Worm (Caenorhabditis elegans) whole organism, young adult: Measurements from ENCODE around the gene nhr-270.

Experiments
- B0035.1 ChIP-seq: sonication (generic microtip); optimal IDR thresholded peaks from 2 replicates; lab custom pipeline; 2016; ENCODE audit warnings: missing genetic modification characterization, mild to moderate bottlenecking, missing compliant biosample characterization, missing genotype, missing genetic modification reagents
- Y95B8A.8 ChIP-seq: fragments of 200-800 bp; sonication (Bioruptor generic); IDR thresholded peaks from 2 replicates; pipeline ENCODE4 v1.3.6; 2022; ENCODE audit warnings: missing genetic modification reagents, missing genetic modification characterization, missing compliant biosample characterization
- aptf-2 ChIP-seq: fragments of 200-800 bp; sonication (Bioruptor generic); conservative IDR thresholded peaks from 2 replicates; pipeline ENCODE4 v1.3.6; 2022; ENCODE audit warnings: missing genetic modification reagents, missing genetic modification characterization, missing compliant biosample characterization
- efl-1 ChIP-seq: fragments of 150-350 bp; optimal IDR thresholded peaks from 2 replicates; lab custom pipeline; 2014; ENCODE audit warnings: missing biosample characterization, missing genetic modification reagents, missing genetic modification characterization
- hlh-26 ChIP-seq: fragments of 200-800 bp; sonication (Bioruptor generic); conservative IDR thresholded peaks from 2 replicates; pipeline ENCODE4 v1.3.6; 2022; ENCODE audit warnings: missing genetic modification reagents, missing genetic modification characterization, missing compliant biosample characterization
- hmg-1.2 ChIP-seq: fragments of 200-800 bp; sonication (Bioruptor generic); IDR thresholded peaks from 2 replicates; pipeline ENCODE4 v1.3.6; 2022; ENCODE audit warnings: missing genetic modification reagents, missing genetic modification characterization, missing compliant biosample characterization
- nfyb-1 ChIP-seq: fragments of 200-800 bp; sonication (Bioruptor generic); IDR thresholded peaks from 2 replicates; pipeline ENCODE4 v1.3.6; 2022; ENCODE audit warnings: missing genetic modification reagents, missing genetic modification characterization, missing compliant biosample characterization
- pbrm-1 ChIP-seq: fragments of 200-800 bp; sonication (Bioruptor generic); IDR thresholded peaks from 2 replicates; pipeline ENCODE4 v1.3.6; 2022; ENCODE audit warnings: missing genetic modification reagents, missing genetic modification characterization, missing compliant biosample characterization
- pha-4 ChIP-seq: fragments of 150-350 bp; sonication (generic microtip); optimal IDR thresholded peaks from 2 replicates; lab custom pipeline; 2014; ENCODE audit warnings: missing biosample characterization, missing genetic modification reagents, missing genetic modification characterization
- ztf-3 ChIP-seq: fragments of 200-800 bp; sonication (Bioruptor generic); optimal IDR thresholded peaks from 2 replicates; lab custom pipeline; 2018; ENCODE audit warnings: mild to moderate bottlenecking, missing genetic modification characterization, missing compliant biosample characterization

DNA sequence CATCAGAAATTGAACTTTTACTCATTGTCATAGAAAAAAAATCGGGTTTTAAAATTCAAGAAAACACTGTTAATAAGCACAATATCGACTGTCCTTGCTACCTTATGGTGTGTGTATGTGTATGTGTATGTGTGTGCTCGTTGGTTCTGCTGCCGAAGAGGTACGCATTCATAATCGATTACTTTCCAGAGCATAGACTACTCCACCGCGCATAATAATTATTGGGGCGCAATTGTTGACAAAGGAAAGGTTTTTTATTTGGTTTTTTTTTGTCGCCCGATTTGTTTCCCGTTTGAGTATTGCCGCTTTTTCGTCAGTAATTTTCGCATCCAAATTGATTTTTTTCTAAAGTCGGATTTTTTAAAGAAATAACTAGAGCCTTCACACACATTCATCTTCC lies 43.3 kb downstream of the nhr-270 start, which contains the start of gene C05E4.15:
- TF ChIP-seq pha-4 (tag; lab: Kevin White, UChicago) (no peak), pbrm-1 (GFP tag; lab: Robert Waterston, UW) (no peak), B0035.1 (no peak), hlh-26 (GFP tag; lab: Robert Waterston, UW) (no peak), efl-1 (GFP tag; lab: Kevin White, UChicago) (no peak), Y95B8A.8 (GFP tag; lab: Robert Waterston, UW) (no peak), hmg-1.2 (GFP tag; lab: Robert Waterston, UW) (no peak), nfyb-1 (no peak), aptf-2 (GFP tag; lab: Robert Waterston, UW) (no peak), ztf-3 (GFP tag; lab: Kevin White, UChicago) (no peak)
